Worm (Caenorhabditis elegans) whole organism, L1 larva: ENCODE data around the gene Y102F5A.1.

Source experiments
- C04F5.9 ChIP-seq: sonication (generic microtip); optimal IDR thresholded peaks from 2 replicates; lab custom pipeline; 2016; ENCODE audit warnings: missing genetic modification characterization, missing compliant biosample characterization
- Y116A8C.19 ChIP-seq: sonication (generic microtip); optimal IDR thresholded peaks from 2 replicates; lab custom pipeline; 2016; ENCODE audit warnings: missing compliant biosample characterization, missing genetic modification characterization, borderline replicate concordance
- aly-2 ChIP-seq: fragments of 150-350 bp; optimal IDR thresholded peaks from 2 replicates; lab custom pipeline; 2014; ENCODE audit warnings: missing biosample characterization, missing genetic modification characterization
- ceh-8 ChIP-seq: fragments of 200-800 bp; sonication (Bioruptor generic); optimal IDR thresholded peaks from 2 replicates; lab custom pipeline; 2018; ENCODE audit warnings: mild to moderate bottlenecking, missing genetic modification characterization, moderate library complexity, missing compliant biosample characterization
- ces-1 ChIP-seq: fragments of 150-350 bp; optimal IDR thresholded peaks from 2 replicates; lab custom pipeline; 2014; ENCODE audit warnings: missing biosample characterization, missing genetic modification reagents, missing genetic modification characterization
- dpl-1 ChIP-seq, 3 experiments: fragments of 150-350 bp in 2 of 3; sonication (generic microtip) in 1 of 3; optimal IDR thresholded peaks; 2 replicates each; lab custom pipeline; 2014 to 2017; ENCODE audit warnings: missing biosample characterization in 3 of 3, missing genetic modification characterization in 3 of 3, missing genetic modification reagents in 3 of 3
- dsc-1 ChIP-seq: sonication (generic microtip); optimal IDR thresholded peaks from 2 replicates; lab custom pipeline; 2016; ENCODE audit warnings: mild to moderate bottlenecking, missing genetic modification characterization, missing compliant biosample characterization
- efl-1 ChIP-seq, 4 experiments: fragments of 150-350 bp; optimal IDR thresholded peaks in 3 of 4; peaks in 1 of 4; 1 replicate in 1 of 4; 2 replicates in 3 of 4; lab custom pipeline; 2014; ENCODE audit warnings: missing biosample characterization in 2 of 4, missing genetic modification characterization in 2 of 4, missing genetic modification reagents in 2 of 4
- egl-13 ChIP-seq: sonication (generic microtip); optimal IDR thresholded peaks from 2 replicates; lab custom pipeline; 2016; ENCODE audit warnings: missing genotype, missing genetic modification reagents, missing genetic modification characterization, missing compliant biosample characterization
- elt-2 ChIP-seq: sonication (generic microtip); optimal IDR thresholded peaks from 2 replicates; lab custom pipeline; 2016; ENCODE audit warnings: missing genetic modification characterization, mild to moderate bottlenecking, inconsistent platforms, missing compliant biosample characterization, missing genetic modification reagents
- elt-3 ChIP-seq, 6 experiments: fragments of 150-350 bp in 1 of 6; sonication (generic microtip); optimal IDR thresholded peaks; 2 replicates each; lab custom pipeline; 2017 to 2018; ENCODE audit warnings: missing biosample characterization in 6 of 6, missing genetic modification characterization in 6 of 6, inconsistent platforms in 1 of 6
- fkh-10 ChIP-seq: sonication (generic microtip); optimal IDR thresholded peaks from 2 replicates; lab custom pipeline; 2017; ENCODE audit warnings: missing biosample characterization, missing genetic modification reagents, missing genetic modification characterization
- fkh-4 ChIP-seq: sonication (generic microtip); optimal IDR thresholded peaks from 2 replicates; lab custom pipeline; 2016; ENCODE audit warnings: missing compliant biosample characterization, missing genetic modification characterization, borderline replicate concordance
- fkh-8 ChIP-seq: sonication (generic microtip); optimal IDR thresholded peaks from 2 replicates; lab custom pipeline; 2016; ENCODE audit warnings: mild to moderate bottlenecking, missing genetic modification characterization, missing compliant biosample characterization
- fos-1 ChIP-seq: fragments of 150-350 bp; optimal IDR thresholded peaks from 2 replicates; lab custom pipeline; 2014; ENCODE audit warnings: missing biosample characterization, missing genetic modification characterization
- hpl-2 ChIP-seq: fragments of 150-350 bp; optimal IDR thresholded peaks from 2 replicates; lab custom pipeline; 2014; ENCODE audit warnings: missing biosample characterization, missing genetic modification reagents, missing genetic modification characterization
- irx-1 ChIP-seq: sonication (generic microtip); optimal IDR thresholded peaks from 2 replicates; lab custom pipeline; 2016; ENCODE audit warnings: missing genetic modification characterization, missing compliant biosample characterization
- jun-1 ChIP-seq: fragments of 150-350 bp; optimal IDR thresholded peaks from 2 replicates; lab custom pipeline; 2014; ENCODE audit warnings: missing biosample characterization, missing genetic modification reagents, missing genetic modification characterization
- lir-3 ChIP-seq: sonication (generic microtip); optimal IDR thresholded peaks from 2 replicates; lab custom pipeline; 2016; ENCODE audit warnings: mild to moderate bottlenecking, missing genetic modification characterization, moderate library complexity, missing compliant biosample characterization; ENCODE audit not compliant: poor library complexity
- mdl-1 ChIP-seq, 2 experiments: fragments of 150-350 bp; optimal IDR thresholded peaks; 2 replicates each; lab custom pipeline; 2014 to 2017; ENCODE audit warnings: missing biosample characterization in 2 of 2, missing genetic modification characterization in 2 of 2, inconsistent platforms in 1 of 2
- mep-1 ChIP-seq: fragments of 150-350 bp; optimal IDR thresholded peaks from 2 replicates; lab custom pipeline; 2014; ENCODE audit warnings: missing biosample characterization, missing genetic modification characterization
- nhr-11 ChIP-seq: fragments of 150-350 bp; optimal IDR thresholded peaks from 2 replicates; lab custom pipeline; 2014; ENCODE audit warnings: missing biosample characterization, missing genetic modification characterization
- nhr-12 ChIP-seq: sonication (generic microtip); optimal IDR thresholded peaks from 2 replicates; lab custom pipeline; 2017; ENCODE audit warnings: missing biosample characterization, missing genetic modification characterization
- nhr-19 ChIP-seq: fragments of 200-800 bp; sonication (Bioruptor generic); conservative IDR thresholded peaks from 2 replicates; pipeline ENCODE4 v1.3.6; 2022; ENCODE audit warnings: missing genetic modification characterization, missing compliant biosample characterization
- nhr-20 ChIP-seq: sonication (generic microtip); optimal IDR thresholded peaks from 2 replicates; lab custom pipeline; 2016; ENCODE audit warnings: mild to moderate bottlenecking, missing genetic modification characterization, missing compliant biosample characterization
- nhr-28 ChIP-seq: fragments of 150-350 bp; optimal IDR thresholded peaks from 2 replicates; lab custom pipeline; 2014; ENCODE audit warnings: missing biosample characterization, missing genetic modification characterization
- nhr-47 ChIP-seq: sonication (generic microtip); optimal IDR thresholded peaks from 2 replicates; lab custom pipeline; 2016; ENCODE audit warnings: mild to moderate bottlenecking, missing genetic modification characterization, moderate library complexity, missing compliant biosample characterization
- nhr-71 ChIP-seq: sonication (generic microtip); optimal IDR thresholded peaks from 2 replicates; lab custom pipeline; 2016; ENCODE audit warnings: mild to moderate bottlenecking, missing genetic modification characterization, moderate library complexity, missing compliant biosample characterization
- nhr-85 ChIP-seq: sonication (generic microtip); peaks from one replicate; lab custom pipeline; 2016; ENCODE audit warnings: missing genetic modification characterization, inconsistent platforms, missing compliant biosample characterization
- pag-3 ChIP-seq: sonication (generic microtip); optimal IDR thresholded peaks from 2 replicates; lab custom pipeline; 2017; ENCODE audit warnings: missing genetic modification characterization, mild to moderate bottlenecking, missing compliant biosample characterization, antibody characterized with exemption, borderline replicate concordance; ENCODE audit not compliant: insufficient read depth
- pax-3 ChIP-seq: fragments of 200-800 bp; sonication (Bioruptor generic); optimal IDR thresholded peaks from 2 replicates; lab custom pipeline; 2018; ENCODE audit warnings: mild to moderate bottlenecking, missing genetic modification characterization, moderate library complexity, missing compliant biosample characterization
- skn-1 ChIP-seq: fragments of 150-350 bp; optimal IDR thresholded peaks from 2 replicates; lab custom pipeline; 2014; ENCODE audit warnings: missing biosample characterization, missing genetic modification characterization
- snu-23 ChIP-seq: sonication (generic microtip); optimal IDR thresholded peaks from 2 replicates; lab custom pipeline; 2016; ENCODE audit warnings: missing genetic modification characterization, missing compliant biosample characterization
- sup-37 ChIP-seq: fragments of 200-800 bp; sonication (Bioruptor generic); optimal IDR thresholded peaks from 2 replicates; lab custom pipeline; 2018; ENCODE audit warnings: mild to moderate bottlenecking, missing genetic modification characterization, missing compliant biosample characterization
- unc-98 ChIP-seq: fragments of 200-800 bp; sonication (Bioruptor generic); IDR thresholded peaks from 2 replicates; pipeline ENCODE4 v1.3.6; 2022; ENCODE audit warnings: missing genetic modification characterization, missing compliant biosample characterization
- xbp-1 ChIP-seq: sonication (generic microtip); optimal IDR thresholded peaks from 2 replicates; lab custom pipeline; 2016; ENCODE audit warnings: missing genetic modification characterization, missing compliant biosample characterization

Gene Y102F5A.1

ce11 chrX:11757666-11758065 lies 26.5 kb downstream of the Y102F5A.1 start (continued):
- TF ChIP-seq nhr-71 (tag; lab: Kevin White, UChicago), result peak; percentile 77
- peak; percentile 46 for TF ChIP-seq lir-3 (tag; lab: Kevin White, UChicago)
- TF ChIP-seq dpl-1 (GFP tag; optimal IDR thresholded peaks at IDR 0.05; lab: Kevin White, UChicago), result peak in 1 of 3 experiments; percentile 11
- peak; percentile 68 for TF ChIP-seq fkh-8
- no peak for TF ChIP-seq ceh-8 (GFP tag; lab: Kevin White, UChicago)
- TF ChIP-seq efl-1 (optimal IDR thresholded peaks at IDR 0.05; lab: Kevin White, UChicago), result peak in 1 of 2 experiments; percentile 17
- TF ChIP-seq efl-1 (GFP tag; optimal IDR thresholded peaks at IDR 0.05 in 1 of 2; lab: Kevin White, UChicago), result peak in 1 of 2 experiments; percentile 80
- TF ChIP-seq nhr-20 (tag; lab: Kevin White, UChicago), result peak; percentile 72
- peak; percentile 51 for TF ChIP-seq xbp-1 (tag; lab: Kevin White, UChicago)
- TF ChIP-seq C04F5.9 (tag; lab: Kevin White, UChicago), result no peak
- peak; percentile 83 for TF ChIP-seq snu-23 (GFP tag; lab: Kevin White, UChicago)
- peak in 1 of 2 experiments; percentile 59 for TF ChIP-seq mdl-1 (tag; optimal IDR thresholded peaks at IDR 0.05; lab: Kevin White, UChicago)
- no peak for TF ChIP-seq aly-2 (tag; lab: Kevin White, UChicago)
- peak; percentile 14 for TF ChIP-seq fkh-10
- TF ChIP-seq pax-3 (tag; lab: Kevin White, UChicago), result peak; percentile 36
- no peak for TF ChIP-seq nhr-11 (tag; lab: Kevin White, UChicago)
- TF ChIP-seq elt-3 (tag; optimal IDR thresholded peaks at IDR 0.05; lab: Kevin White, UChicago), result peak in 1 of 6 experiments; percentile 22
- peak; percentile 60 for TF ChIP-seq nhr-19 (GFP tag; lab: Robert Waterston, UW)
- TF ChIP-seq hpl-2, result no peak
- peak; percentile 42 for TF ChIP-seq elt-2 (tag; lab: Kevin White, UChicago)
- peak; percentile 57 for TF ChIP-seq mep-1
- TF ChIP-seq nhr-47 (tag; lab: Kevin White, UChicago), result peak; percentile 79
- TF ChIP-seq nhr-85 (tag; lab: Kevin White, UChicago), result peak; percentile 69
- TF ChIP-seq, all 84 proteins: peak for 40

- TF ChIP-seq dsc-1, result peak; percentile 93
- TF ChIP-seq nhr-12 (tag; lab: Kevin White, UChicago), result no peak
- no peak for TF ChIP-seq dpl-1 (GFP tag; optimal IDR thresholded peaks at IDR 0.05; lab: Kevin White, UChicago)
- TF ChIP-seq efl-1 (optimal IDR thresholded peaks at IDR 0.05; lab: Kevin White, UChicago), result no peak
- TF ChIP-seq efl-1 (GFP tag; optimal IDR thresholded peaks at IDR 0.05 in 1 of 2; lab: Kevin White, UChicago), result peak in 1 of 2 experiments; percentile 42
- peak; percentile 65 for TF ChIP-seq fkh-4 (tag; lab: Kevin White, UChicago)
- no peak for TF ChIP-seq jun-1 (tag; lab: Kevin White, UChicago)
- TF ChIP-seq, all 84 proteins: peak for 3
Measured at ce11 chrX:11753155-11753554, 31.0 kb downstream of the Y102F5A.1 start.

- TF ChIP-seq nhr-28 (tag; lab: Kevin White, UChicago) (no peak), ces-1 (no peak), egl-13 (tag; lab: Kevin White, UChicago) (no peak), fos-1 (tag; lab: Kevin White, UChicago) (no peak), irx-1 (tag; lab: Kevin White, UChicago) (no peak), sup-37 (GFP tag; lab: Kevin White, UChicago) (no peak), nhr-85 (tag; lab: Kevin White, UChicago) (no peak), fkh-8 (no peak), unc-98 (GFP tag; lab: Robert Waterston, UW) (no peak), aly-2 (tag; lab: Kevin White, UChicago) (no peak), pag-3 (tag; lab: Kevin White, UChicago) (no peak), Y116A8C.19 (tag; lab: Kevin White, UChicago) (no peak), skn-1 (tag; lab: Kevin White, UChicago) (no peak)
- TF ChIP-seq, all 84 proteins: peak for 0
Measured at ce11 chrX:11752289-11752688, 31.8 kb downstream of the Y102F5A.1 start.
